Worm (Caenorhabditis elegans) whole organism, mixed stage, embryonic: Measurements from ENCODE around the gene C17E7.9.

ENCODE experiments used
- M03D4.4 ChIP-seq: sonication (generic microtip); optimal IDR thresholded peaks from 2 replicates; lab custom pipeline; 2017; ENCODE audit warnings: mild to moderate bottlenecking, missing genetic modification characterization, missing compliant biosample characterization
- bed-3 ChIP-seq: fragments of 200-800 bp; sonication (Bioruptor generic); optimal IDR thresholded peaks from 3 replicates; lab custom pipeline; 2018; ENCODE audit warnings: mild to moderate bottlenecking, missing genetic modification characterization, moderate library complexity, missing compliant biosample characterization
- blmp-1 ChIP-seq: fragments of 150-350 bp; optimal IDR thresholded peaks from 2 replicates; lab custom pipeline; 2014; ENCODE audit warnings: missing biosample characterization, missing genetic modification characterization
- ceh-39 ChIP-seq: fragments of 150-350 bp; optimal IDR thresholded peaks from 2 replicates; lab custom pipeline; 2014; ENCODE audit warnings: missing biosample characterization, missing genetic modification characterization
- ceh-43 ChIP-seq: fragments of 200-800 bp; sonication (Bioruptor generic); optimal IDR thresholded peaks from 2 replicates; lab custom pipeline; 2018; ENCODE audit warnings: mild to moderate bottlenecking, missing genetic modification characterization, moderate library complexity, missing compliant biosample characterization
- ceh-83 ChIP-seq: fragments of 200-800 bp; sonication (Bioruptor generic); optimal IDR thresholded peaks from 2 replicates; lab custom pipeline; 2018; ENCODE audit warnings: mild to moderate bottlenecking, missing genetic modification characterization, missing compliant biosample characterization
- ces-1 ChIP-seq: fragments of 150-350 bp; optimal IDR thresholded peaks from 2 replicates; lab custom pipeline; 2014; ENCODE audit warnings: missing biosample characterization, missing genetic modification reagents, missing genetic modification characterization
- cnd-1 ChIP-seq: fragments of 200-800 bp; sonication (Bioruptor generic); optimal IDR thresholded peaks from 2 replicates; lab custom pipeline; 2018; ENCODE audit warnings: mild to moderate bottlenecking, missing genetic modification characterization, missing compliant biosample characterization
- drap-1 ChIP-seq: fragments of 200-800 bp; sonication (Bioruptor generic); optimal IDR thresholded peaks from 3 replicates; lab custom pipeline; 2018; ENCODE audit warnings: mild to moderate bottlenecking, missing genetic modification characterization, missing compliant biosample characterization
- elt-1 ChIP-seq: sonication (generic microtip); optimal IDR thresholded peaks from 2 replicates; lab custom pipeline; 2017; ENCODE audit warnings: missing genetic modification characterization, mild to moderate bottlenecking, missing compliant biosample characterization, antibody characterized with exemption, moderate library complexity, borderline replicate concordance; ENCODE audit not compliant: insufficient read depth
- elt-3 ChIP-seq: fragments of 150-350 bp; optimal IDR thresholded peaks from 2 replicates; lab custom pipeline; 2014; ENCODE audit warnings: missing biosample characterization, missing genetic modification characterization
- flh-1 ChIP-seq: fragments of 200-800 bp; sonication (Bioruptor generic); optimal IDR thresholded peaks from 2 replicates; lab custom pipeline; 2018; ENCODE audit warnings: mild to moderate bottlenecking, missing genetic modification characterization, moderate library complexity, missing compliant biosample characterization
- ham-2 ChIP-seq: fragments of 200-800 bp; sonication (Bioruptor generic); optimal IDR thresholded peaks from 2 replicates; lab custom pipeline; 2018; ENCODE audit warnings: mild to moderate bottlenecking, missing genetic modification characterization, missing compliant biosample characterization
- hlh-1 ChIP-seq: fragments of 150-350 bp; optimal IDR thresholded peaks from 2 replicates; lab custom pipeline; 2014; ENCODE audit warnings: missing biosample characterization, missing genetic modification reagents, missing genetic modification characterization
- lin-13 ChIP-seq: fragments of 150-350 bp; optimal IDR thresholded peaks from 2 replicates; lab custom pipeline; 2014; ENCODE audit warnings: missing biosample characterization, missing genetic modification characterization
- lsy-2 ChIP-seq: fragments of 150-350 bp; optimal IDR thresholded peaks from 2 replicates; lab custom pipeline; 2014; ENCODE audit warnings: missing biosample characterization, missing genetic modification characterization
- mab-5 ChIP-seq: fragments of 150-350 bp; optimal IDR thresholded peaks from 2 replicates; lab custom pipeline; 2014; ENCODE audit warnings: missing biosample characterization, missing genetic modification characterization
- mls-2 ChIP-seq: sonication (generic microtip); optimal IDR thresholded peaks from 2 replicates; lab custom pipeline; 2016; ENCODE audit warnings: mild to moderate bottlenecking, missing genetic modification characterization, moderate library complexity, missing compliant biosample characterization
- nhr-12 ChIP-seq: fragments of 150-350 bp; optimal IDR thresholded peaks from 2 replicates; lab custom pipeline; 2014; ENCODE audit warnings: missing biosample characterization, missing genetic modification characterization
- nhr-2 ChIP-seq: fragments of 150-350 bp; optimal IDR thresholded peaks from 2 replicates; lab custom pipeline; 2014; ENCODE audit warnings: missing biosample characterization, missing genetic modification characterization
- nhr-28 ChIP-seq: fragments of 150-350 bp; optimal IDR thresholded peaks from 2 replicates; lab custom pipeline; 2014; ENCODE audit warnings: missing biosample characterization, missing genetic modification characterization
- nhr-76 ChIP-seq: sonication (generic microtip); optimal IDR thresholded peaks from 2 replicates; lab custom pipeline; 2017; ENCODE audit warnings: missing biosample characterization, missing genetic modification characterization
- pha-4 ChIP-seq: fragments of 150-350 bp; optimal IDR thresholded peaks from 2 replicates; lab custom pipeline; 2018; ENCODE audit warnings: missing biosample characterization, missing genetic modification reagents, missing genetic modification characterization
- sem-2 ChIP-seq: fragments of 200-800 bp; sonication (Bioruptor generic); optimal IDR thresholded peaks from 2 replicates; lab custom pipeline; 2018; ENCODE audit warnings: mild to moderate bottlenecking, missing genetic modification characterization, missing compliant biosample characterization
- snpc-4 ChIP-seq: fragments of 150-350 bp; optimal IDR thresholded peaks from 2 replicates; lab custom pipeline; 2014; ENCODE audit warnings: missing biosample characterization, missing genetic modification characterization
- sptf-1 ChIP-seq: sonication (generic microtip); optimal IDR thresholded peaks from 2 replicates; lab custom pipeline; 2017; ENCODE audit warnings: mild to moderate bottlenecking, missing genetic modification characterization, moderate library complexity, missing compliant biosample characterization
- tbx-8 ChIP-seq: fragments of 200-800 bp; sonication (Bioruptor generic); optimal IDR thresholded peaks from 2 replicates; lab custom pipeline; 2018; ENCODE audit warnings: mild to moderate bottlenecking, missing genetic modification characterization, moderate library complexity, missing compliant biosample characterization
- unc-120 ChIP-seq: sonication (generic microtip); optimal IDR thresholded peaks from 2 replicates; lab custom pipeline; 2017; ENCODE audit warnings: missing genetic modification characterization, missing compliant biosample characterization; ENCODE audit not compliant: poor library complexity, severe bottlenecking
- unc-39 ChIP-seq: fragments of 150-350 bp; optimal IDR thresholded peaks from 2 replicates; lab custom pipeline; 2014; ENCODE audit warnings: missing biosample characterization, missing genetic modification characterization
- unc-62 ChIP-seq: fragments of 150-350 bp; optimal IDR thresholded peaks from 2 replicates; lab custom pipeline; 2014; ENCODE audit warnings: missing biosample characterization, missing genetic modification reagents, missing genetic modification characterization
- zip-8 ChIP-seq: fragments of 150-350 bp; optimal IDR thresholded peaks from 2 replicates; lab custom pipeline; 2014; ENCODE audit warnings: missing biosample characterization, missing genetic modification characterization
- ztf-11 ChIP-seq: fragments of 150-350 bp; optimal IDR thresholded peaks from 2 replicates; lab custom pipeline; 2014; ENCODE audit warnings: missing biosample characterization, missing genetic modification characterization

Gene C17E7.9

ce11 chrV:3886104-3886503 lies 4.6 kb downstream of the C17E7.9 start, which contains the start of gene nhr-124:
Gene nhr-124 (minus strand): TSS chrV:3886204.
- TF ChIP-seq sem-2 (GFP tag; lab: Kevin White, UChicago) (no peak), mls-2 (tag; lab: Kevin White, UChicago) (no peak), elt-1 (tag; lab: Kevin White, UChicago) (no peak), unc-62 (GFP tag; lab: Kevin White, UChicago) (no peak), elt-3 (tag; lab: Kevin White, UChicago) (no peak), pha-4 (tag; lab: Kevin White, UChicago) (no peak), zip-8 (tag; lab: Kevin White, UChicago) (no peak), ztf-11 (tag; lab: Kevin White, UChicago) (no peak), tbx-8 (GFP tag; lab: Kevin White, UChicago) (no peak), ceh-39 (no peak), mab-5 (tag; lab: Kevin White, UChicago) (no peak), snpc-4 (tag; lab: Kevin White, UChicago) (no peak), nhr-76 (tag; lab: Kevin White, UChicago) (no peak), blmp-1 (no peak), lin-13 (no peak), cnd-1 (tag; lab: Kevin White, UChicago) (no peak)

ce11 chrV:3884550-3884949 lies 6.1 kb downstream of the C17E7.9 start:
- TF ChIP-seq sem-2 (GFP tag; lab: Kevin White, UChicago) (no peak), sptf-1 (no peak), bed-3 (GFP tag; lab: Kevin White, UChicago) (no peak), mls-2 (tag; lab: Kevin White, UChicago) (no peak), ceh-83 (GFP tag; lab: Kevin White, UChicago) (no peak), ces-1 (GFP tag; lab: Kevin White, UChicago) (no peak), unc-120 (tag; lab: Kevin White, UChicago) (no peak), elt-3 (tag; lab: Kevin White, UChicago) (no peak), nhr-28 (tag; lab: Kevin White, UChicago) (no peak), tbx-8 (GFP tag; lab: Kevin White, UChicago) (no peak), unc-39 (tag; lab: Kevin White, UChicago) (no peak), ceh-43 (GFP tag; lab: Kevin White, UChicago) (no peak), ztf-11 (tag; lab: Kevin White, UChicago) (no peak), hlh-1 (tag; lab: Kevin White, UChicago) (no peak), drap-1 (GFP tag; lab: Kevin White, UChicago) (no peak), lin-13 (no peak), M03D4.4 (tag; lab: Kevin White, UChicago) (no peak), snpc-4 (tag; lab: Kevin White, UChicago) (no peak), lsy-2 (no peak)
- TF ChIP-seq, all 35 proteins: peak for 0

ce11 chrV:3878223-3878622 lies 12.4 kb downstream of the C17E7.9 start, which contains the start of gene nhr-159:
Gene nhr-159 (minus strand): TSS chrV:3878323.
- TF ChIP-seq blmp-1 (no peak), ham-2 (GFP tag; lab: Kevin White, UChicago) (no peak), sem-2 (GFP tag; lab: Kevin White, UChicago) (no peak), pha-4 (tag; lab: Kevin White, UChicago) (no peak), flh-1 (GFP tag; lab: Kevin White, UChicago) (no peak), ceh-39 (no peak), nhr-2 (tag; lab: Kevin White, UChicago) (no peak), elt-1 (tag; lab: Kevin White, UChicago) (no peak), elt-3 (tag; lab: Kevin White, UChicago) (no peak), unc-120 (tag; lab: Kevin White, UChicago) (no peak), mab-5 (tag; lab: Kevin White, UChicago) (no peak), nhr-76 (tag; lab: Kevin White, UChicago) (no peak)
- TF ChIP-seq, all 35 proteins: peak for 0

ce11 chrV:3877242-3877641 lies 13.4 kb downstream of the C17E7.9 start:
- TF ChIP-seq nhr-2 (tag; lab: Kevin White, UChicago), result no peak
- no peak for TF ChIP-seq nhr-12 (tag; lab: Kevin White, UChicago)
- TF ChIP-seq, all 35 proteins: peak for 0
